Fruit fly (Drosophila melanogaster) S2 (cell line): ENCODE results near the gene Drsl3.

Experiments used
- CG8478 ChIP-seq: fragments of >200 bp; optimal IDR thresholded peaks from 2 replicates; lab custom pipeline; 2018
- CTCF ChIP-seq, 2 experiments: fragments of >200 bp; optimal IDR thresholded peaks; 2 replicates each; lab custom pipeline; 2018

DNA sequence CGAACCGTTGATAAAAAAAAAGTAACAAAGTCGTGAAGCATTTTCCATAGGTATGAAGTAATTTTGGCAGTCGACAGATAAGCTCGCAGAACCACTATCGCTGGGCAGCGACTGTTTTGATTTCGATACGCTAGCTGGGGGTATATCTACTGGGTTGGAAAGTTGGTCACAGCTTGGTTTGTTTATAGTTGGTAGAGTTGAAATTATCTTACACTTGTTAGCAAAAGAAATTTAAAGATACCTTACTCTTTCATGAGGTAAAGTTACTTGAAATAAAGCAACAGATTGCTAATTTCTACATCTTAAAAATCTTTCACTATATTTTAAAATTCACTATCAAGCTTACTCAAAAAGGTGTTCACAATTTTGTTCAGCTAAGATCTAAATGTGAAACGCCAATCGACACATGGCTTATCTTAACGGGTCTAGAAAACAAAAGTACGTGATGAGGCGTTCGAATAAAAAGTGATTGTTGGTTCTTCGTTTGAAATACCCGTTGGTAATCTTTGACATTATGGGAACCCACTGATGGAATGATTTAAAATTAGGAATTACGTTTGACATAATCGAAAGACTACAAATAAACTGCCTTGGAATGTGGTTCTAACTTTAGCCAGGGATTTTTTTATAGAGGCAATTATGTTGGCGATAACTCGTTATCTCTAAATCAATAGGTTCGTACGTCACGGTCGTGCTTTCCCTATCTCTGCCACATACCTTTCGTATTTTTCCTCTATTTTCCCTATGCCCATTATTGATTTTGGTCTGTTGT, 36.0 kb downstream of the Drsl3 start:
- TF ChIP-seq CTCF (optimal IDR thresholded peaks at IDR 0.05; lab: Kevin White, UChicago), result no peak
- no peak for TF ChIP-seq CG8478 (lab: Kevin White, UChicago)
